Fruit fly (Drosophila melanogaster) whole organism, embryonic: ENCODE results near the gene CG14327.

Source experiments
- Abd-B ChIP-seq: fragments of 200-800 bp; sonication (Bioruptor generic); optimal IDR thresholded peaks from 2 replicates; lab custom pipeline; 2018; ENCODE audit warnings: missing biosample characterization, mild to moderate bottlenecking, missing genetic modification characterization, moderate library complexity
- Ada2b ChIP-seq: fragments of 200-800 bp; sonication (Bioruptor generic); IDR thresholded peaks from 2 replicates; pipeline ENCODE4 v1.3.6; 2022; ENCODE audit warnings: missing biosample characterization, missing genetic modification characterization
- Antp ChIP-seq: fragments of 200-800 bp; sonication (Bioruptor generic); optimal IDR thresholded peaks from 3 replicates; lab custom pipeline; 2016; ENCODE audit warnings: missing biosample characterization, missing genetic modification characterization
- CG10209 ChIP-seq: fragments of 200-800 bp; sonication (Bioruptor generic); optimal IDR thresholded peaks from 3 replicates; lab custom pipeline; 2017; ENCODE audit warnings: missing biosample characterization, mild to moderate bottlenecking, missing genetic modification characterization, missing genetic modification reagents
- CG10274 ChIP-seq: fragments of 200-800 bp; sonication (Bioruptor generic); optimal IDR thresholded peaks from 3 replicates; lab custom pipeline; 2017; ENCODE audit warnings: missing biosample characterization, mild to moderate bottlenecking, missing genetic modification characterization
- CG11398 ChIP-seq: fragments of 200-800 bp; sonication (Bioruptor generic); optimal IDR thresholded peaks from 2 replicates; lab custom pipeline; 2016; ENCODE audit warnings: missing biosample characterization, missing genetic modification characterization
- CG12391 ChIP-seq: fragments of 200-800 bp; sonication (Bioruptor generic); optimal IDR thresholded peaks from 3 replicates; lab custom pipeline; 2018; ENCODE audit warnings: missing biosample characterization, mild to moderate bottlenecking, missing genetic modification characterization, moderate library complexity
- CG1529 ChIP-seq: fragments of 200-800 bp; sonication (Bioruptor generic); optimal IDR thresholded peaks from 3 replicates; lab custom pipeline; 2018; ENCODE audit warnings: missing biosample characterization, missing genetic modification characterization
- CG30403 ChIP-seq: fragments of 200-800 bp; sonication (Bioruptor generic); optimal IDR thresholded peaks from 3 replicates; lab custom pipeline; 2016; ENCODE audit warnings: missing biosample characterization, missing genetic modification characterization
- CG34422 ChIP-seq: fragments of 200-800 bp; sonication (Bioruptor generic); IDR thresholded peaks from 3 replicates; pipeline ENCODE4 v1.3.6; 2022; ENCODE audit warnings: missing biosample characterization, missing genetic modification characterization
- CG3726 ChIP-seq: fragments of 200-800 bp; sonication (Bioruptor generic); IDR thresholded peaks from 3 replicates; pipeline ENCODE4, ENCODE4 v1.3.6; 2022; ENCODE audit warnings: missing biosample characterization, missing genetic modification characterization
- CG42726 ChIP-seq: fragments of 200-800 bp; sonication (Bioruptor generic); IDR thresholded peaks from 2 replicates; pipeline ENCODE4 v1.3.6; 2022; ENCODE audit warnings: missing biosample characterization, missing genetic modification characterization; ENCODE audit not compliant: partially characterized antibody
- CG4328 ChIP-seq: fragments of 200-800 bp; sonication (Bioruptor generic); optimal IDR thresholded peaks from 3 replicates; lab custom pipeline; 2017; ENCODE audit warnings: missing biosample characterization, missing genetic modification reagents, missing genetic modification characterization
- CG8089 ChIP-seq: fragments of 200-800 bp; sonication (Bioruptor generic); optimal IDR thresholded peaks from 3 replicates; lab custom pipeline; 2016; ENCODE audit warnings: missing biosample characterization, missing genetic modification characterization
- CG8290 ChIP-seq, 3 experiments: fragments of 200-800 bp; sonication (Bioruptor generic); optimal IDR thresholded peaks; 2 replicates each; lab custom pipeline; 2016 to 2019; ENCODE audit warnings: missing biosample characterization in 3 of 3, missing genetic modification characterization in 3 of 3, mild to moderate bottlenecking in 2 of 3, moderate library complexity in 1 of 3
- Camta ChIP-seq: fragments of 200-800 bp; sonication (Bioruptor generic); optimal IDR thresholded peaks from 2 replicates; lab custom pipeline; 2016; ENCODE audit warnings: missing biosample characterization, missing genetic modification characterization
- CoRest ChIP-seq: fragments of 200-800 bp; sonication (Bioruptor generic); optimal IDR thresholded peaks from 3 replicates; lab custom pipeline; 2018; ENCODE audit warnings: missing biosample characterization, mild to moderate bottlenecking, missing genetic modification characterization, moderate library complexity
- Dll ChIP-seq: fragments of 200-800 bp; sonication (Bioruptor generic); IDR thresholded peaks from 4 replicates; pipeline ENCODE4 v1.3.6; 2022; ENCODE audit warnings: missing biosample characterization, missing genetic modification characterization; ENCODE audit not compliant: partially characterized antibody
- Dp ChIP-seq: fragments of 200-800 bp; sonication (Bioruptor generic); optimal IDR thresholded peaks from 2 replicates; lab custom pipeline; 2018; ENCODE audit warnings: missing biosample characterization, mild to moderate bottlenecking, missing genetic modification characterization, moderate library complexity
- E2f1 ChIP-seq: fragments of 200-800 bp; sonication (Bioruptor generic); IDR thresholded peaks from 2 replicates; pipeline ENCODE4 v1.3.6; 2022; ENCODE audit warnings: missing biosample characterization, missing genetic modification characterization
- Fer1 ChIP-seq: fragments of 200-800 bp; sonication (Bioruptor generic); optimal IDR thresholded peaks from 2 replicates; lab custom pipeline; 2017; ENCODE audit warnings: missing biosample characterization, mild to moderate bottlenecking, missing genetic modification characterization
- H15 ChIP-seq: fragments of 200-800 bp; sonication (Bioruptor generic); IDR thresholded peaks from 3 replicates; pipeline ENCODE4 v1.3.6; 2022; ENCODE audit warnings: missing biosample characterization, missing genetic modification characterization
- Hey ChIP-seq: fragments of 200-800 bp; sonication (Bioruptor generic); optimal IDR thresholded peaks from 3 replicates; lab custom pipeline; 2018; ENCODE audit warnings: missing biosample characterization, mild to moderate bottlenecking, missing genetic modification characterization
- Jarid2 ChIP-seq: fragments of 200-800 bp; sonication (Bioruptor generic); optimal IDR thresholded peaks from 3 replicates; lab custom pipeline; 2017; ENCODE audit warnings: mild to moderate bottlenecking, missing biosample characterization, missing genetic modification reagents, missing genetic modification characterization
- Mrtf ChIP-seq: fragments of 200-800 bp; sonication (Bioruptor generic); IDR thresholded peaks from 3 replicates; pipeline ENCODE4 v1.3.6; 2022; ENCODE audit warnings: missing biosample characterization, missing genetic modification characterization
- NC2α ChIP-seq: fragments of 200-800 bp; sonication (Bioruptor generic); optimal IDR thresholded peaks from 2 replicates; lab custom pipeline; 2016; ENCODE audit warnings: missing biosample characterization, missing genetic modification characterization
- Oaz ChIP-seq: fragments of 200-800 bp; sonication (Bioruptor generic); IDR thresholded peaks from 2 replicates; pipeline ENCODE4 v1.3.6; 2022; ENCODE audit warnings: missing biosample characterization, missing genetic modification characterization
- Side ChIP-seq: fragments of 200-800 bp; sonication (Bioruptor generic); optimal IDR thresholded peaks from 2 replicates; lab custom pipeline; 2016; ENCODE audit warnings: missing biosample characterization, missing genetic modification characterization
- Six4 ChIP-seq: fragments of 200-800 bp; sonication (Bioruptor generic); optimal IDR thresholded peaks from 2 replicates; lab custom pipeline; 2016; ENCODE audit warnings: missing biosample characterization, missing genetic modification characterization
- amos ChIP-seq: fragments of 200-800 bp; sonication (Bioruptor generic); IDR thresholded peaks from 2 replicates; pipeline ENCODE4 v1.3.6; 2022; ENCODE audit warnings: missing biosample characterization, missing genetic modification characterization; ENCODE audit not compliant: partially characterized antibody
- az2 ChIP-seq: fragments of 200-800 bp; sonication (Bioruptor generic); optimal IDR thresholded peaks from 3 replicates; lab custom pipeline; 2016; ENCODE audit warnings: missing biosample characterization, missing genetic modification characterization
- cas ChIP-seq: fragments of 200-800 bp; sonication (Bioruptor generic); IDR thresholded peaks from 2 replicates; pipeline ENCODE4 v1.3.6; 2022; ENCODE audit warnings: missing biosample characterization, missing genetic modification characterization
- croc ChIP-seq: fragments of 200-800 bp; sonication (Bioruptor generic); conservative IDR thresholded peaks from 3 replicates; pipeline ENCODE4 v1.3.6; 2022; ENCODE audit warnings: missing biosample characterization, missing genetic modification characterization
- disco-r ChIP-seq: fragments of 200-800 bp; sonication (Bioruptor generic); optimal IDR thresholded peaks from 2 replicates; lab custom pipeline; 2016; ENCODE audit warnings: missing biosample characterization, missing genetic modification characterization
- dm ChIP-seq: fragments of 200-800 bp; sonication (Bioruptor generic); optimal IDR thresholded peaks from 3 replicates; lab custom pipeline; 2016; ENCODE audit warnings: missing biosample characterization, missing genetic modification characterization
- eve ChIP-seq, 2 experiments: fragments of >200 bp; optimal IDR thresholded peaks; 2 replicates each; lab custom pipeline; 2017; ENCODE audit warnings: missing biosample characterization in 2 of 2, missing genetic modification characterization in 2 of 2
- gfzf ChIP-seq: fragments of 200-800 bp; sonication (Bioruptor generic); optimal IDR thresholded peaks from 2 replicates; lab custom pipeline; 2016; ENCODE audit warnings: missing biosample characterization, mild to moderate bottlenecking, missing genetic modification characterization, moderate library complexity
- gro ChIP-seq: fragments of 200-800 bp; sonication (Bioruptor generic); optimal IDR thresholded peaks from 2 replicates; lab custom pipeline; 2016; ENCODE audit warnings: missing biosample characterization, missing genetic modification characterization
- hbn ChIP-seq: fragments of 200-800 bp; sonication (Bioruptor generic); IDR thresholded peaks from 2 replicates; pipeline ENCODE4 v1.3.6; 2022; ENCODE audit warnings: missing biosample characterization, missing genetic modification characterization; ENCODE audit not compliant: partially characterized antibody
- hkb ChIP-seq, 2 experiments: fragments of 200-800 bp in 1 of 2; fragments of >200 bp in 1 of 2; sonication (Bioruptor generic) in 1 of 2; IDR thresholded peaks in 1 of 2; optimal IDR thresholded peaks in 1 of 2; 2 replicates each; pipeline versions ENCODE4 v1.3.6 to Lab custom; 2017 to 2022; ENCODE audit warnings: missing biosample characterization in 1 of 2, missing genetic modification characterization in 1 of 2
- inv ChIP-seq: fragments of 200-800 bp; sonication (Bioruptor generic); IDR thresholded peaks from 2 replicates; pipeline ENCODE4 v1.3.6; 2022; ENCODE audit warnings: missing biosample characterization, missing genetic modification characterization; ENCODE audit not compliant: partially characterized antibody
- luna ChIP-seq: fragments of 200-800 bp; sonication (Bioruptor generic); optimal IDR thresholded peaks from 2 replicates; lab custom pipeline; 2016; ENCODE audit warnings: missing biosample characterization, missing genetic modification characterization
- oc ChIP-seq: fragments of 200-800 bp; sonication (Bioruptor generic); optimal IDR thresholded peaks from 2 replicates; lab custom pipeline; 2018; ENCODE audit warnings: missing biosample characterization, mild to moderate bottlenecking, missing genetic modification characterization, moderate library complexity
- prd ChIP-seq, 3 experiments: fragments of >200 bp in 2 of 3; fragments of 200-800 bp in 1 of 3; sonication (Bioruptor generic) in 1 of 3; optimal IDR thresholded peaks in 2 of 3; IDR thresholded peaks in 1 of 3; 2 replicates in 2 of 3; 3 replicates in 1 of 3; pipeline versions ENCODE4 v1.3.6 to Lab custom; 2017 to 2022; ENCODE audit warnings: missing biosample characterization in 1 of 3, missing genetic modification characterization in 1 of 3
- pzg ChIP-seq: fragments of 200-800 bp; sonication (Bioruptor generic); optimal IDR thresholded peaks from 3 replicates; lab custom pipeline; 2018; ENCODE audit warnings: missing biosample characterization, mild to moderate bottlenecking, missing genetic modification characterization, moderate library complexity
- repo ChIP-seq: fragments of 200-800 bp; sonication (Bioruptor generic); optimal IDR thresholded peaks from 2 replicates; lab custom pipeline; 2016; ENCODE audit warnings: missing biosample characterization, missing genetic modification characterization
- wdn ChIP-seq: fragments of 200-800 bp; sonication (Bioruptor generic); IDR thresholded peaks from 2 replicates; pipeline ENCODE4 v1.3.6; 2022; ENCODE audit warnings: missing biosample characterization, missing genetic modification characterization
- zen ChIP-seq: fragments of 200-800 bp; sonication (Bioruptor generic); optimal IDR thresholded peaks from 3 replicates; lab custom pipeline; 2018; ENCODE audit warnings: missing biosample characterization, mild to moderate bottlenecking, missing genetic modification characterization, moderate library complexity

Gene CG14327

DNA sequence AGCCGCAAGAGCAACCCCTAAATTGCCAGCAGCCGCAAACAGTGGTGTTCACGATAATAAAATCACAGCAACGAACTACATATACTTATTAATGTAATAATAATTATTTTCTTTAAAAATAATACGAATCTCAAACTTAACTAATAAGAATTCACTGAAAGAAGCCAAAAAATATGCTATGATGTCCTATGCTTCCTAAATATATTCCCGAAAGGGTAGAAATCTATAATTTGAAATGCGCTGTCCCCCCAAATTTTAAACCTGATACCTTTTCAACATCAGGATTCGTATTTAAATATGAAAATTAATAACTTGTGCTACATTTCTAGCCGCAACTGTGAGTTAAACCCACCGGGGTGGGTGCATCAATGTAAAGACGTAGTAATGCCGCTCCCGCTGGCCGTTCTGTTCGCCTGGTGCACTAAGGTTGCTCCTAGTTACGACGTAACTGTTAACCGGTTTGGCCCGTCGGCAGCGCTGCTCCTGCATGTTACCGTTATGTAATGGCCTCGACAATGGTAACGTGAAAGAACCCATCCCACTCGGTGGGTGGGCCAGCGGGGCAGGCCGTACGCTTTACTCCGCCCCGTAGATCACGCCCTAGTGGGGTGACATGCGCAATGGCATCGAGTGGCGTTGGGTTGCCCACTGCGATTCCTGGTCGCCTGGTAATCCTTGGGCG is 9.2 kb upstream of the CG14327 start (continued):
- TF ChIP-seq NC2α (GFP tag; lab: Kevin White, UChicago) (no peak), Mrtf (GFP tag; lab: Robert Waterston, UW) (no peak; the same call in 2 of the 3 replicates), hbn (GFP tag; lab: Robert Waterston, UW) (no peak), gro (GFP tag; lab: Kevin White, UChicago) (no peak), CG12391 (tag; lab: Kevin White, UChicago) (peak; percentile 89), CoRest (tag; lab: Kevin White, UChicago) (peak; percentile 91), E2f1 (GFP tag; lab: Robert Waterston, UW) (peak; percentile 42; the same call in 1 of the 2 replicates), Jarid2 (GFP tag; lab: Kevin White, UChicago) (peak; percentile 28), Dll (GFP tag; lab: Robert Waterston, UW) (peak; percentile 45; the same call in 1 of the 4 replicates), Fer1 (GFP tag; lab: Kevin White, UChicago) (peak; percentile 90), eve (GFP tag; optimal IDR thresholded peaks at IDR 0.05; lab: Kevin White, UChicago) (no peak), Side (GFP tag; lab: Kevin White, UChicago) (no peak), repo (GFP tag; lab: Kevin White, UChicago) (no peak), Antp (GFP tag; lab: Kevin White, UChicago) (no peak), Hey (tag; lab: Kevin White, UChicago) (peak; percentile 90), pzg (no peak), disco-r (no peak), CG8089 (GFP tag; lab: Kevin White, UChicago) (peak; percentile 6), oc (tag; lab: Kevin White, UChicago) (peak; percentile 37), dm (GFP tag; lab: Kevin White, UChicago) (no peak), Ada2b (GFP tag; lab: Robert Waterston, UW) (peak; percentile 66), CG4328 (GFP tag; lab: Kevin White, UChicago) (peak; percentile 51), Oaz (GFP tag; lab: Robert Waterston, UW) (peak; percentile 33; the same call in 1 of the 2 replicates), Abd-B (GFP tag; lab: Kevin White, UChicago) (peak; percentile 73), gfzf (GFP tag; lab: Kevin White, UChicago) (no peak), CG10274 (peak; percentile 58), Six4 (GFP tag; lab: Kevin White, UChicago) (peak; percentile 58), wdn (GFP tag; lab: Robert Waterston, UW) (no peak; the same call in 1 of the 2 replicates), CG42726 (no peak), zen (peak; percentile 87), CG11398 (GFP tag; lab: Kevin White, UChicago) (no peak), inv (GFP tag; lab: Robert Waterston, UW) (no peak), H15 (GFP tag; lab: Robert Waterston, UW) (no peak), CG3726 (GFP tag; lab: Robert Waterston, UW) (peak; percentile 18; the same call in 1 of the 3 replicates), amos (GFP tag; lab: Robert Waterston, UW) (no peak; the same call in 1 of the 2 replicates), Dp (GFP tag; lab: Kevin White, UChicago) (no peak), CG10209 (GFP tag; lab: Kevin White, UChicago) (peak; percentile 88), az2 (peak; percentile 79), croc (GFP tag; lab: Robert Waterston, UW) (peak; percentile 82), prd (optimal IDR thresholded peaks at IDR 0.05; lab: Kevin White, UChicago) (no peak), prd (GFP tag; IDR thresholded peaks at IDR 0.05; lab: Robert Waterston, UW) (peak; percentile 87), Camta (GFP tag; lab: Kevin White, UChicago) (peak; percentile 18), hkb (optimal IDR thresholded peaks at IDR 0.05; lab: Kevin White, UChicago) (no peak), hkb (GFP tag; IDR thresholded peaks at IDR 0.05; lab: Robert Waterston, UW) (peak; percentile 62), CG30403 (GFP tag; lab: Kevin White, UChicago) (peak; percentile 80), luna (GFP tag; lab: Kevin White, UChicago) (no peak), CG8290 (GFP tag; optimal IDR thresholded peaks at IDR 0.05; lab: Kevin White, UChicago) (peak; percentile 70), CG8290 (tag; optimal IDR thresholded peaks at IDR 0.05; lab: Kevin White, UChicago) (peak in 1 of 2 experiments; percentile 53), CG1529 (GFP tag; lab: Kevin White, UChicago) (peak; percentile 77), cas (no peak), CG34422 (no peak)
